Worm (Caenorhabditis elegans): ENCODE data around the gene srh-303.

- TF ChIP-seq unc-62 (GFP tag; optimal IDR thresholded peaks at IDR 0.05) (no peak), drap-1 (GFP tag; optimal IDR thresholded peaks at IDR 0.05) (no peak), nhr-237 (tag; optimal IDR thresholded peaks at IDR 0.05) (no peak), mab-5 (tag; optimal IDR thresholded peaks at IDR 0.05) (no peak), ces-1 (GFP tag; optimal IDR thresholded peaks at IDR 0.05) (no peak)
These were observed 37.5 kb upstream of the srh-303 start, which contains the start of gene srh-289 for ce11 chrV:17793986-17794385.

All from whole organism, mixed stage, embryonic.